Fruit fly (Drosophila melanogaster) whole organism, prepupa: ENCODE data around the gene Inx6.

Experiments
- CG10631 ChIP-seq: fragments of 200-800 bp; sonication (Bioruptor generic); optimal IDR thresholded peaks from 2 replicates; lab custom pipeline; 2016; ENCODE audit warnings: missing biosample characterization, missing genetic modification characterization
- CG11762 ChIP-seq: fragments of 200-800 bp; sonication (Bioruptor generic); optimal IDR thresholded peaks from 3 replicates; lab custom pipeline; 2016; ENCODE audit warnings: missing biosample characterization, missing genetic modification characterization; ENCODE audit not compliant: insufficient read depth
- CG11902 ChIP-seq: fragments of 200-800 bp; sonication (Bioruptor generic); optimal IDR thresholded peaks from 3 replicates; lab custom pipeline; 2016; ENCODE audit warnings: missing biosample characterization, missing genetic modification characterization
- CG15336 ChIP-seq: fragments of 200-800 bp; sonication (Bioruptor generic); IDR thresholded peaks from 2 replicates; pipeline ENCODE4 v1.3.6; 2022; ENCODE audit warnings: missing biosample characterization, missing genetic modification characterization
- CG1621 ChIP-seq: fragments of 200-800 bp; sonication (Bioruptor generic); optimal IDR thresholded peaks from 3 replicates; lab custom pipeline; 2018; ENCODE audit warnings: missing biosample characterization, mild to moderate bottlenecking, missing genetic modification characterization
- CG16779 ChIP-seq: fragments of 200-800 bp; sonication (Bioruptor generic); optimal IDR thresholded peaks from 3 replicates; lab custom pipeline; 2017; ENCODE audit warnings: missing biosample characterization, mild to moderate bottlenecking, missing genetic modification characterization
- CG3032 ChIP-seq: fragments of 200-800 bp; optimal IDR thresholded peaks from 2 replicates; lab custom pipeline; 2019; ENCODE audit warnings: missing biosample characterization, mild to moderate bottlenecking, missing genetic modification characterization, moderate library complexity
- CG31627 ChIP-seq: fragments of 200-800 bp; sonication (Bioruptor generic); optimal IDR thresholded peaks from 3 replicates; lab custom pipeline; 2016; ENCODE audit warnings: missing biosample characterization, missing genetic modification characterization
- CG3919 ChIP-seq: fragments of 200-800 bp; sonication (Bioruptor generic); optimal IDR thresholded peaks from 3 replicates; lab custom pipeline; 2016; ENCODE audit warnings: missing biosample characterization, missing genetic modification characterization
- CG4318 ChIP-seq: fragments of 200-800 bp; sonication (Bioruptor generic); optimal IDR thresholded peaks from 3 replicates; lab custom pipeline; 2017; ENCODE audit warnings: missing biosample characterization, mild to moderate bottlenecking, missing genetic modification characterization
- CG6163 ChIP-seq: fragments of 200-800 bp; sonication (Bioruptor generic); IDR thresholded peaks from 3 replicates; pipeline ENCODE4 v1.3.6; 2022; ENCODE audit warnings: missing biosample characterization, missing genetic modification characterization
- CG6792 ChIP-seq: fragments of 200-800 bp; sonication (Bioruptor generic); optimal IDR thresholded peaks from 3 replicates; lab custom pipeline; 2016; ENCODE audit warnings: missing biosample characterization, missing genetic modification characterization
- CG6808 ChIP-seq: fragments of 200-800 bp; sonication (Bioruptor generic); optimal IDR thresholded peaks from 3 replicates; lab custom pipeline; 2017; ENCODE audit warnings: missing biosample characterization, missing genetic modification characterization, mild to moderate bottlenecking, moderate library complexity, missing genetic modification reagents
- CG6854 ChIP-seq: fragments of 200-800 bp; sonication (Bioruptor generic); optimal IDR thresholded peaks from 2 replicates; lab custom pipeline; 2017; ENCODE audit warnings: missing biosample characterization, mild to moderate bottlenecking, missing genetic modification characterization
- CG8119 ChIP-seq: fragments of 200-800 bp; sonication (Bioruptor generic); IDR thresholded peaks from 3 replicates; pipeline ENCODE4 v1.3.6; 2022; ENCODE audit warnings: missing biosample characterization, missing genetic modification characterization
- CG8319 ChIP-seq: fragments of 200-800 bp; sonication (Bioruptor generic); optimal IDR thresholded peaks from 3 replicates; lab custom pipeline; 2016; ENCODE audit warnings: missing biosample characterization, missing genetic modification characterization
- CG8632 ChIP-seq: fragments of 200-800 bp; sonication (Bioruptor generic); optimal IDR thresholded peaks from 3 replicates; lab custom pipeline; 2016; ENCODE audit warnings: missing biosample characterization, missing genetic modification characterization
- CG9139 ChIP-seq: fragments of 200-800 bp; sonication (Bioruptor generic); optimal IDR thresholded peaks from 3 replicates; lab custom pipeline; 2017; ENCODE audit warnings: missing biosample characterization, mild to moderate bottlenecking, missing genetic modification characterization
- Eip75B ChIP-seq: fragments of 200-800 bp; sonication (Bioruptor generic); optimal IDR thresholded peaks from 3 replicates; lab custom pipeline; 2016; ENCODE audit warnings: missing biosample characterization, missing genetic modification characterization
- Eip78C ChIP-seq: fragments of 200-800 bp; sonication (Bioruptor generic); peaks from one replicate; lab custom pipeline; 2016; ENCODE audit warnings: missing biosample characterization, missing genetic modification characterization
- Eip93F ChIP-seq: fragments of 200-800 bp; sonication (Bioruptor generic); optimal IDR thresholded peaks from 2 replicates; lab custom pipeline; 2016; ENCODE audit warnings: missing biosample characterization, mild to moderate bottlenecking, missing genetic modification characterization
- Ets96B ChIP-seq: fragments of 200-800 bp; optimal IDR thresholded peaks from 2 replicates; lab custom pipeline; 2019; ENCODE audit warnings: missing biosample characterization, mild to moderate bottlenecking, missing genetic modification characterization, moderate library complexity
- Hr38 ChIP-seq: sonication (Bioruptor generic); optimal IDR thresholded peaks from 2 replicates; lab custom pipeline; 2016; ENCODE audit warnings: missing biosample characterization, missing genetic modification characterization
- Hr39 ChIP-seq: fragments of 200-800 bp; sonication (Bioruptor generic); optimal IDR thresholded peaks from 2 replicates; lab custom pipeline; 2016; ENCODE audit warnings: missing biosample characterization, missing genetic modification characterization
- Lpt ChIP-seq: fragments of 200-800 bp; sonication (Bioruptor generic); optimal IDR thresholded peaks from 3 replicates; lab custom pipeline; 2016; ENCODE audit warnings: missing biosample characterization, missing genetic modification characterization
- Met ChIP-seq: fragments of 200-800 bp; sonication (Bioruptor generic); optimal IDR thresholded peaks from 3 replicates; lab custom pipeline; 2016; ENCODE audit warnings: missing biosample characterization, missing genetic modification characterization
- OdsH ChIP-seq: fragments of 200-800 bp; sonication (Bioruptor generic); optimal IDR thresholded peaks from 3 replicates; lab custom pipeline; 2016; ENCODE audit warnings: missing biosample characterization, missing genetic modification characterization
- Sox14 ChIP-seq: fragments of 200-800 bp; sonication (Bioruptor generic); optimal IDR thresholded peaks from 3 replicates; lab custom pipeline; 2016; ENCODE audit warnings: missing biosample characterization, missing genetic modification characterization
- achi ChIP-seq: fragments of 200-800 bp; sonication (Bioruptor generic); optimal IDR thresholded peaks from 3 replicates; lab custom pipeline; 2016; ENCODE audit warnings: missing biosample characterization, missing genetic modification characterization
- dsx ChIP-seq: fragments of 200-800 bp; optimal IDR thresholded peaks from 3 replicates; lab custom pipeline; 2019; ENCODE audit warnings: missing biosample characterization, mild to moderate bottlenecking, missing genetic modification characterization, moderate library complexity; ENCODE audit not compliant: poor library complexity, severe bottlenecking
- esn ChIP-seq: fragments of 200-800 bp; sonication (Bioruptor generic); optimal IDR thresholded peaks from 2 replicates; lab custom pipeline; 2016; ENCODE audit warnings: missing biosample characterization, mild to moderate bottlenecking, missing genetic modification characterization, moderate library complexity
- fd59A ChIP-seq: fragments of 200-800 bp; sonication (Bioruptor generic); optimal IDR thresholded peaks from 2 replicates; lab custom pipeline; 2017; ENCODE audit warnings: missing biosample characterization, mild to moderate bottlenecking, missing genetic modification characterization, missing genetic modification reagents
- fkh ChIP-seq: fragments of 200-800 bp; sonication (Bioruptor generic); optimal IDR thresholded peaks from 3 replicates; lab custom pipeline; 2017; ENCODE audit warnings: missing biosample characterization, mild to moderate bottlenecking, missing genetic modification characterization, moderate library complexity
- net ChIP-seq: fragments of 200-800 bp; sonication (Bioruptor generic); optimal IDR thresholded peaks from 3 replicates; lab custom pipeline; 2016; ENCODE audit warnings: missing biosample characterization, missing genetic modification characterization
- pdm3 ChIP-seq: fragments of 200-800 bp; sonication (Bioruptor generic); optimal IDR thresholded peaks from 3 replicates; lab custom pipeline; 2016; ENCODE audit warnings: missing biosample characterization, missing genetic modification characterization
- spab ChIP-seq: fragments of 200-800 bp; sonication (Bioruptor generic); optimal IDR thresholded peaks from 2 replicates; lab custom pipeline; 2017; ENCODE audit warnings: missing biosample characterization, mild to moderate bottlenecking, missing genetic modification characterization, missing genetic modification reagents
- ss ChIP-seq, 2 experiments: fragments of 200-800 bp; sonication (Bioruptor generic); optimal IDR thresholded peaks; 2 replicates in 1 of 2; 3 replicates in 1 of 2; lab custom pipeline; 2017 to 2018; ENCODE audit warnings: mild to moderate bottlenecking in 2 of 2, missing biosample characterization in 2 of 2, missing genetic modification characterization in 2 of 2, moderate library complexity in 1 of 2
- svp ChIP-seq: fragments of 200-800 bp; sonication (Bioruptor generic); peaks from one replicate; lab custom pipeline; 2016; ENCODE audit warnings: missing biosample characterization, missing genetic modification characterization
- vri ChIP-seq: fragments of 200-800 bp; sonication (Bioruptor generic); optimal IDR thresholded peaks from 3 replicates; lab custom pipeline; 2016; ENCODE audit warnings: missing biosample characterization, mild to moderate bottlenecking, missing genetic modification characterization

Gene Inx6

dm6 chrX:20256849-20257590 lies 12.5 kb downstream of the Inx6 start, which contains the start of gene CG17065 (continued):
- no peak for TF ChIP-seq fd59A (GFP tag; lab: Kevin White, UChicago)
- TF ChIP-seq Eip78C (GFP tag; lab: Kevin White, UChicago) = peak; percentile 72
- no peak for TF ChIP-seq OdsH
- no peak for TF ChIP-seq CG6808
- TF ChIP-seq Ets96B (tag; lab: Kevin White, UChicago) = peak; percentile 25
- no peak for TF ChIP-seq CG15336
- peak; percentile 20 for TF ChIP-seq Eip75B (GFP tag; lab: Kevin White, UChicago)
- TF ChIP-seq ss (GFP tag; optimal IDR thresholded peaks at IDR 0.05; lab: Kevin White, UChicago) = no peak
- no peak for TF ChIP-seq CG8632
- TF ChIP-seq CG11902 (GFP tag; lab: Kevin White, UChicago) = no peak
- TF ChIP-seq Met (GFP tag; lab: Kevin White, UChicago) = peak; percentile 24
- peak; percentile 29 for TF ChIP-seq fkh
- peak; percentile 7 for TF ChIP-seq CG10631 (GFP tag; lab: Kevin White, UChicago)
- TF ChIP-seq CG3919 (GFP tag; lab: Kevin White, UChicago) = peak; percentile 12
- no peak for TF ChIP-seq dsx
- no peak for TF ChIP-seq achi
- no peak for TF ChIP-seq CG11762 (GFP tag; lab: Kevin White, UChicago)

DNA sequence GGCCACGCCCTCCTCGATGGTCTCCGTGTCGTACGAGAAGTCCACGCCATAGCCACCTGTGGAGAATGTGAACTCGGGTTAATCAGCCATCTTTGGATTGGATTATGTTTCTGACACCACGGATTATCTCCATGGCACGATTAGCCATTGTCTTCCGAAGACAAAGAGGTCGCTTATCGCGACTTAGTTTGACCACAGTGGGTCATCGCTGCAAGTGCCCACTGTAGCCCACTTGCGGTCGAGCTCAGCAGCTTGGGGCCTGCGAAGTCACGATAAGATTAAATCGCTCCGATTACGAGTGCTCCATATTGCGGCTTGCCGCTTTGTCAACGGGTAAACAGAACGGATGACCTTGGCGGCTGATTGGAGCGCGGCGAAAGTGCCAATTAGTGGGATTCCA lies 13.6 kb downstream of the Inx6 start:
- TF ChIP-seq CG31627 (GFP tag; lab: Kevin White, UChicago) = no peak
- TF ChIP-seq svp (GFP tag; lab: Kevin White, UChicago) = peak; percentile 80
- no peak for TF ChIP-seq CG9139 (GFP tag; lab: Kevin White, UChicago)
- peak; percentile 19 for TF ChIP-seq vri
- peak; percentile 29 for TF ChIP-seq Sox14 (GFP tag; lab: Kevin White, UChicago)
- TF ChIP-seq, all 60 proteins: peak for 3

dm6 chrX:20251586-20252160 lies 17.9 kb downstream of the Inx6 start:
- TF ChIP-seq Ets96B (tag; lab: Kevin White, UChicago) = no peak
- TF ChIP-seq Hr39 (GFP tag; lab: Kevin White, UChicago) = no peak
- peak; percentile 43 for TF ChIP-seq vri
- TF ChIP-seq Sox14 (GFP tag; lab: Kevin White, UChicago) = peak; percentile 12
- TF ChIP-seq CG1621 = peak; percentile 31
- peak in 1 of 2 experiments; percentile 2 for TF ChIP-seq ss (GFP tag; optimal IDR thresholded peaks at IDR 0.05; lab: Kevin White, UChicago)
- peak; percentile 19 for TF ChIP-seq Eip78C (GFP tag; lab: Kevin White, UChicago)
- no peak for TF ChIP-seq fkh
- TF ChIP-seq Met (GFP tag; lab: Kevin White, UChicago) = no peak

dm6 chrX:20251069-20251468 lies 18.5 kb downstream of the Inx6 start, which contains the start of the genes CG17068 and Rab10:
CG17068 (minus strand) TSS chrX:20251093.
Rab10 (plus strand) TSS chrX:20251338.
- TF ChIP-seq Lpt (GFP tag; lab: Kevin White, UChicago) (no peak), Met (GFP tag; lab: Kevin White, UChicago) (peak; percentile 4), Eip78C (GFP tag; lab: Kevin White, UChicago) (peak; percentile 58), esn (peak; percentile 13), CG8119 (no peak), CG3032 (tag; lab: Kevin White, UChicago) (peak; percentile 28), achi (peak; percentile 4), Hr39 (GFP tag; lab: Kevin White, UChicago) (peak; percentile 10), CG11902 (GFP tag; lab: Kevin White, UChicago) (no peak)

- TF ChIP-seq CG6163 (GFP tag; lab: Robert Waterston, UW) = peak; percentile 69
- TF ChIP-seq CG15336 = 0 out of 2 replicates have a peak, but pooled peaks have one; percentile 28
- peak; percentile 4 for TF ChIP-seq CG11902 (GFP tag; lab: Kevin White, UChicago)
- TF ChIP-seq svp (GFP tag; lab: Kevin White, UChicago) = no peak
- TF ChIP-seq spab (GFP tag; lab: Kevin White, UChicago) = no peak
- no peak for TF ChIP-seq Ets96B (tag; lab: Kevin White, UChicago)
- TF ChIP-seq achi = peak; percentile 32
- TF ChIP-seq Eip93F = no peak
- TF ChIP-seq CG6792 (GFP tag; lab: Kevin White, UChicago) = peak; percentile 31
- TF ChIP-seq CG9139 (GFP tag; lab: Kevin White, UChicago) = no peak
- peak; percentile 26 for TF ChIP-seq Sox14 (GFP tag; lab: Kevin White, UChicago)
- TF ChIP-seq CG8319 = peak; percentile 12
- no peak for TF ChIP-seq dsx
- TF ChIP-seq Eip78C (GFP tag; lab: Kevin White, UChicago) = peak; percentile 43
- TF ChIP-seq CG3919 (GFP tag; lab: Kevin White, UChicago) = peak; percentile 55
- TF ChIP-seq pdm3 (GFP tag; lab: Kevin White, UChicago) = peak; percentile 19
- TF ChIP-seq CG31627 (GFP tag; lab: Kevin White, UChicago) = peak; percentile 22
- no peak for TF ChIP-seq CG6854 (GFP tag; lab: Kevin White, UChicago)
- no peak for TF ChIP-seq CG16779 (tag; lab: Kevin White, UChicago)
- TF ChIP-seq CG4318 (GFP tag; lab: Kevin White, UChicago) = no peak
- no peak for TF ChIP-seq CG6808
- no peak for TF ChIP-seq Hr38 (GFP tag; lab: Kevin White, UChicago)
- no peak for TF ChIP-seq net
These were observed 21.9 kb downstream of the Inx6 start for dm6 chrX:20247710-20248109.
